Worm (Caenorhabditis elegans) whole organism, L2 larva: ENCODE measurements around the gene cgr-1.

Experiments used
- nhr-11 ChIP-seq: fragments of 150-350 bp; optimal IDR thresholded peaks from 2 replicates; lab custom pipeline; 2014; ENCODE audit warnings: missing biosample characterization, missing genetic modification characterization
- nhr-21 ChIP-seq: fragments of 150-350 bp; optimal IDR thresholded peaks from 2 replicates; lab custom pipeline; 2014; ENCODE audit warnings: missing biosample characterization, missing genetic modification characterization
- zag-1 ChIP-seq: fragments of 150-350 bp; optimal IDR thresholded peaks from 2 replicates; lab custom pipeline; 2014; ENCODE audit warnings: missing biosample characterization, missing genetic modification characterization

ce11 chrX:3581813-3582212 is 18.4 kb downstream of the cgr-1 start:
- TF ChIP-seq nhr-21 (no peak), nhr-11 (no peak), zag-1 (tag; lab: Kevin White, UChicago) (no peak)
